Worm (Caenorhabditis elegans) whole organism, L3 larva: ENCODE results near the gene clec-35.

Experiments
- R02D3.7 ChIP-seq: fragments of 150-350 bp; optimal IDR thresholded peaks from 2 replicates; lab custom pipeline; 2014; ENCODE audit warnings: missing biosample characterization, missing genetic modification characterization
- ama-1 ChIP-seq: fragments of 150-350 bp; optimal IDR thresholded peaks from 2 replicates; lab custom pipeline; 2018
- ceh-28 ChIP-seq: fragments of 150-350 bp; optimal IDR thresholded peaks from 2 replicates; lab custom pipeline; 2014; ENCODE audit warnings: missing biosample characterization, missing genetic modification reagents, missing genetic modification characterization
- ceh-82 ChIP-seq: fragments of 150-350 bp; optimal IDR thresholded peaks from 2 replicates; lab custom pipeline; 2014; ENCODE audit warnings: missing biosample characterization, missing genetic modification characterization
- ceh-9 ChIP-seq: sonication (generic microtip); optimal IDR thresholded peaks from 2 replicates; lab custom pipeline; 2018; ENCODE audit warnings: missing biosample characterization, missing genetic modification characterization
- egl-5 ChIP-seq: fragments of 150-350 bp; optimal IDR thresholded peaks from 2 replicates; lab custom pipeline; 2017; ENCODE audit warnings: missing biosample characterization, missing genetic modification reagents, missing genetic modification characterization, inconsistent platforms
- elt-1 ChIP-seq: fragments of 150-350 bp; optimal IDR thresholded peaks from 2 replicates; lab custom pipeline; 2014; ENCODE audit warnings: missing biosample characterization, missing genetic modification characterization
- elt-2 ChIP-seq: sonication (generic microtip); optimal IDR thresholded peaks from 2 replicates; lab custom pipeline; 2016; ENCODE audit warnings: missing genetic modification reagents, mild to moderate bottlenecking, missing genetic modification characterization, missing compliant biosample characterization
- elt-3 ChIP-seq, 3 experiments: fragments of 150-350 bp in 1 of 3; sonication (generic microtip) in 2 of 3; optimal IDR thresholded peaks; 2 replicates in 2 of 3; 4 replicates in 1 of 3; lab custom pipeline; 2014 to 2017; ENCODE audit warnings: missing biosample characterization in 3 of 3, missing genetic modification characterization in 3 of 3
- eor-1 ChIP-seq, 2 experiments: fragments of 150-350 bp; optimal IDR thresholded peaks; 2 replicates each; lab custom pipeline; 2014 to 2018; ENCODE audit warnings: missing biosample characterization in 2 of 2, missing genetic modification characterization in 2 of 2
- fkh-10 ChIP-seq: sonication (generic microtip); optimal IDR thresholded peaks from 2 replicates; lab custom pipeline; 2017; ENCODE audit warnings: missing biosample characterization, missing genetic modification reagents, missing genetic modification characterization
- fos-1 ChIP-seq: fragments of 150-350 bp; optimal IDR thresholded peaks from 2 replicates; lab custom pipeline; 2014; ENCODE audit warnings: missing biosample characterization, missing genetic modification characterization
- hmg-11 ChIP-seq: sonication (generic microtip); optimal IDR thresholded peaks from 2 replicates; lab custom pipeline; 2016; ENCODE audit warnings: missing genetic modification characterization, missing compliant biosample characterization
- jun-1 ChIP-seq: fragments of 150-350 bp; optimal IDR thresholded peaks from 2 replicates; lab custom pipeline; 2014; ENCODE audit warnings: missing biosample characterization, missing genetic modification reagents, missing genetic modification characterization
- lin-15B ChIP-seq: fragments of 150-350 bp; optimal IDR thresholded peaks from 2 replicates; lab custom pipeline; 2014; ENCODE audit warnings: missing biosample characterization, missing genetic modification characterization
- lin-39 ChIP-seq: fragments of 150-350 bp; optimal IDR thresholded peaks from 2 replicates; lab custom pipeline; 2018; ENCODE audit warnings: missing biosample characterization, missing genetic modification reagents, missing genetic modification characterization
- lsy-12 ChIP-seq: sonication (generic microtip); optimal IDR thresholded peaks from 2 replicates; lab custom pipeline; 2016; ENCODE audit warnings: mild to moderate bottlenecking, missing genetic modification characterization, missing compliant biosample characterization
- mml-1 ChIP-seq: fragments of 150-350 bp; sonication (generic microtip); optimal IDR thresholded peaks from 3 replicates; lab custom pipeline; 2014; ENCODE audit warnings: missing biosample characterization, missing genetic modification characterization
- nfya-1 ChIP-seq: sonication (generic microtip); optimal IDR thresholded peaks from 2 replicates; lab custom pipeline; 2017; ENCODE audit warnings: missing genetic modification characterization, mild to moderate bottlenecking, missing compliant biosample characterization, antibody characterized with exemption, moderate library complexity; ENCODE audit not compliant: insufficient read depth
- nhr-12 ChIP-seq: fragments of 150-350 bp; optimal IDR thresholded peaks from 2 replicates; lab custom pipeline; 2014; ENCODE audit warnings: missing biosample characterization, missing genetic modification characterization
- nhr-23 ChIP-seq: fragments of 150-350 bp; optimal IDR thresholded peaks from 2 replicates; lab custom pipeline; 2014; ENCODE audit warnings: missing biosample characterization, missing genetic modification reagents, missing genetic modification characterization
- nhr-28 ChIP-seq: fragments of 150-350 bp; optimal IDR thresholded peaks from 2 replicates; lab custom pipeline; 2014; ENCODE audit warnings: missing biosample characterization, missing genetic modification characterization
- nhr-43 ChIP-seq: sonication (generic microtip); optimal IDR thresholded peaks from 2 replicates; lab custom pipeline; 2016; ENCODE audit warnings: mild to moderate bottlenecking, missing genetic modification characterization, missing compliant biosample characterization; ENCODE audit not compliant: poor library complexity, severe bottlenecking
- nhr-67 ChIP-seq: fragments of 150-350 bp; optimal IDR thresholded peaks from 2 replicates; lab custom pipeline; 2014; ENCODE audit warnings: missing biosample characterization, missing genetic modification characterization
- nhr-76 ChIP-seq: fragments of 150-350 bp; sonication (generic microtip); optimal IDR thresholded peaks from 5 replicates; lab custom pipeline; 2014; ENCODE audit warnings: missing biosample characterization, missing genetic modification characterization
- pha-4 ChIP-seq: fragments of 150-350 bp; optimal IDR thresholded peaks from 2 replicates; lab custom pipeline; 2014; ENCODE audit warnings: missing biosample characterization, missing genetic modification reagents, missing genetic modification characterization
- pqm-1 ChIP-seq: fragments of 150-350 bp; optimal IDR thresholded peaks from 2 replicates; lab custom pipeline; 2017; ENCODE audit warnings: missing biosample characterization, missing genetic modification characterization, inconsistent platforms
- skn-1 ChIP-seq: fragments of 150-350 bp; optimal IDR thresholded peaks from 2 replicates; lab custom pipeline; 2014; ENCODE audit warnings: missing biosample characterization, missing genetic modification characterization
- snpc-4 ChIP-seq: fragments of 150-350 bp; optimal IDR thresholded peaks from 2 replicates; lab custom pipeline; 2014; ENCODE audit warnings: missing biosample characterization, missing genetic modification characterization
- tbx-2 ChIP-seq: sonication (generic microtip); optimal IDR thresholded peaks from 2 replicates; lab custom pipeline; 2016; ENCODE audit warnings: mild to moderate bottlenecking, missing genetic modification characterization, missing compliant biosample characterization
- unc-39 ChIP-seq: sonication (generic microtip); optimal IDR thresholded peaks from 4 replicates; lab custom pipeline; 2017; ENCODE audit warnings: missing biosample characterization, missing genetic modification characterization
- zag-1 ChIP-seq: fragments of 150-350 bp; optimal IDR thresholded peaks from 2 replicates; lab custom pipeline; 2014; ENCODE audit warnings: missing biosample characterization, missing genetic modification characterization
- ztf-11 ChIP-seq: fragments of 150-350 bp; optimal IDR thresholded peaks from 2 replicates; lab custom pipeline; 2014; ENCODE audit warnings: missing biosample characterization, missing genetic modification characterization
- ztf-4 ChIP-seq: fragments of 150-350 bp; optimal IDR thresholded peaks from 2 replicates; lab custom pipeline; 2014; ENCODE audit warnings: missing biosample characterization, missing genetic modification characterization

The clec-35 gene

ce11 chrV:16831921-16832320 is 21.9 kb downstream of the clec-35 start, which contains the start of gene srh-215:
srh-215 (minus strand) TSS chrV:16832021.
- no peak for TF ChIP-seq pha-4 (tag; lab: Kevin White, UChicago)
- no peak for TF ChIP-seq nhr-12 (tag; lab: Kevin White, UChicago)
- no peak for TF ChIP-seq jun-1
- TF ChIP-seq tbx-2 (tag; lab: Kevin White, UChicago) = no peak
- TF ChIP-seq hmg-11 = no peak
- no peak for TF ChIP-seq fos-1 (tag; lab: Kevin White, UChicago)
- no peak for TF ChIP-seq ztf-4 (tag; lab: Kevin White, UChicago)
- TF ChIP-seq lin-15B = no peak
- TF ChIP-seq nhr-23 = no peak
- no peak for TF ChIP-seq mml-1 (tag; lab: Kevin White, UChicago)
- no peak for TF ChIP-seq nhr-28 (tag; lab: Kevin White, UChicago)
- TF ChIP-seq nhr-43 = no peak
- no peak for TF ChIP-seq nfya-1 (tag; lab: Kevin White, UChicago)
- TF ChIP-seq nhr-67 (tag; lab: Kevin White, UChicago) = no peak
- TF ChIP-seq snpc-4 (tag; lab: Kevin White, UChicago) = no peak
- TF ChIP-seq elt-2 (tag; lab: Kevin White, UChicago) = no peak
- TF ChIP-seq R02D3.7 (tag; lab: Kevin White, UChicago) = no peak

DNA sequence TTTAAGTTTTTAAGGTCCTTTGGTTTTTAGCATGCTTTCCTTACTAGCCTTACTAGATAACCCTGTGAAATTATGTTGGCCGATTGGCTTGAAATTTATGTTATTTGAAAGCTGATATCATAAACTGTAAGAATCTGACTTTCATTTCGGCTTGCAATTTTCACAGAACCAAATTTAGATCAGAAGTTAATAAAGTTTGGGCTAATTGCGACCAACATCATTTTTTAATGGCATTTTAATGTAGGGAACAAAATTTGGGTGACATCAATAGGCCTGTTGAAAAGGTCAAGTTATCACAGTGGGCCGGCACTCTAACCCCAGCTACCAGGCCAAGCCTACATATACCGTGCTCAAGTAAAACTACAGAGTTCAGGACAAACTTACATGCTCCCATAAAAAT is 22.5 kb downstream of the clec-35 start:
- TF ChIP-seq lin-15B (no peak), fos-1 (tag; lab: Kevin White, UChicago) (no peak), ama-1 (lab: Kevin White, UChicago) (no peak), ceh-82 (no peak), pqm-1 (tag; lab: Kevin White, UChicago) (no peak), lsy-12 (tag; lab: Kevin White, UChicago) (no peak)

DNA sequence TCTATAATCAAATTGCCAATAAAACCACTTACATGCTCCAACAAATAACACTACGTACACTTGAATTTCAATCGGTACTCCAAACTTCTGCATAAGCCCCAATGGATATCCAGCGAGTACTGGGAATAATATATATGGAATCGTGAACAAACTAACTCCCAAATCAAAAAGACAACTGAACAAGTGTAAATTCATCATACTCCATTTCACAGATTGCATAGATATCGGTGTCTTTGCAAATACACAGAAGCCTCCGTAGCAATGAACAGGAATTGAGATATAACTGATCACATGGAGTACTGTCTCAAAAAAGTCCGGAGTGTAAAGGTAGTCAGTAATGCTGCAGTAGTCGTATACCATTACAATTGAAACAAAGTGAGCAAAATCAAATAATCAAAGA is 24.5 kb downstream of the clec-35 start, which contains the start of gene srh-214:
Gene srh-214, minus strand, starts transcription at position 360 of the 400 bp plus-strand sequence.
- TF ChIP-seq ceh-82 = no peak
- TF ChIP-seq pqm-1 (tag; lab: Kevin White, UChicago) = no peak
- no peak for TF ChIP-seq ztf-11 (tag; lab: Kevin White, UChicago)
- no peak for TF ChIP-seq R02D3.7 (tag; lab: Kevin White, UChicago)
- TF ChIP-seq fkh-10 (GFP tag; lab: Kevin White, UChicago) = no peak
- no peak for TF ChIP-seq ceh-28
- TF ChIP-seq nhr-28 (tag; lab: Kevin White, UChicago) = no peak
- no peak for TF ChIP-seq nhr-43
- TF ChIP-seq nhr-23 = no peak
- TF ChIP-seq lin-39 (tag; lab: Kevin White, UChicago) = no peak
- TF ChIP-seq zag-1 (tag; lab: Kevin White, UChicago) = no peak
- TF ChIP-seq nfya-1 (tag; lab: Kevin White, UChicago) = no peak
- TF ChIP-seq eor-1 (tag; optimal IDR thresholded peaks at IDR 0.05; lab: Kevin White, UChicago) = no peak
- TF ChIP-seq lin-15B = no peak

- TF ChIP-seq tbx-2 (tag; lab: Kevin White, UChicago) (no peak), ama-1 (lab: Kevin White, UChicago) (no peak), R02D3.7 (tag; lab: Kevin White, UChicago) (no peak), ceh-9 (no peak), skn-1 (tag; lab: Kevin White, UChicago) (no peak), eor-1 (tag; optimal IDR thresholded peaks at IDR 0.05; lab: Kevin White, UChicago) (no peak), pqm-1 (tag; lab: Kevin White, UChicago) (no peak), egl-5 (tag; lab: Kevin White, UChicago) (no peak)
Observed at ce11 chrV:16827485-16827884, 26.4 kb downstream of the clec-35 start, which contains the start of gene srh-216. srh-216 (minus strand) TSS chrV:16827585.

DNA sequence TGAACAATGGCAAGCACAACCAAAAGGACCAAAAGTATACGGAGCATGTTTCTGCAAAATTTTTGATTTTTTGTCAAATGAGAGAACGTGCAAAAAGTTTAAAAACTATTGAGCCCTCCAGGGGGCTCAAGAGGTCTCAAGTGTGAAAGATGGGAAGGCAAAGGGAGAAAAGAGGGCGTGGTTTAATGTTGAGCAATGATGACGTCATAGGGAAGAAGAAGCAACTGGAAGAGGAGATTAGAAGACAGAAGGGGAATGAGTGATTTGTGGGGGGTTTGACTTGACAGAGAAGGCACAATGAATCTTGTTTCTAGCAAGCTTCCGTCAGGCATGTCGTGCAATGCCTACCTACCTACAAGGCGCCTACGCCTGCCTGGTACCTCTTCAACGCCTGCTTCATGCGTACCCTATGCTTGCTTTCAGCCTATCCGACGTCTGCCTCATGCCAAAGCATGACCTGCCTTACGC is 32.6 kb downstream of the clec-35 start, which contains the start of gene T20B3.14:
Gene T20B3.14, minus strand, starts transcription at position 51 of the 468 bp plus-strand sequence.
- TF ChIP-seq tbx-2 (tag; lab: Kevin White, UChicago) (no peak), elt-1 (tag; lab: Kevin White, UChicago) (peak; percentile 1), lin-39 (tag; lab: Kevin White, UChicago) (peak; percentile 65)

ce11 chrV:16816707-16817106 is 37.1 kb downstream of the clec-35 start:
- no peak for TF ChIP-seq lin-15B
- TF ChIP-seq nhr-23 = no peak
- peak; percentile 88 for TF ChIP-seq elt-2 (tag; lab: Kevin White, UChicago)
- TF ChIP-seq jun-1 = no peak
- TF ChIP-seq elt-1 (tag; lab: Kevin White, UChicago) = no peak
- TF ChIP-seq ama-1 (lab: Kevin White, UChicago) = no peak
- TF ChIP-seq nhr-67 (tag; lab: Kevin White, UChicago) = no peak
- no peak for TF ChIP-seq unc-39 (tag; lab: Kevin White, UChicago)
- peak; percentile 80 for TF ChIP-seq pqm-1 (tag; lab: Kevin White, UChicago)
- TF ChIP-seq eor-1 (tag; optimal IDR thresholded peaks at IDR 0.05; lab: Kevin White, UChicago) = no peak
- TF ChIP-seq nhr-76 (tag; lab: Kevin White, UChicago) = no peak
- no peak for TF ChIP-seq elt-3 (tag; optimal IDR thresholded peaks at IDR 0.05; lab: Kevin White, UChicago)
- TF ChIP-seq zag-1 (tag; lab: Kevin White, UChicago) = no peak
- TF ChIP-seq skn-1 (tag; lab: Kevin White, UChicago) = no peak
- no peak for TF ChIP-seq ceh-9
- no peak for TF ChIP-seq ceh-28
